Fruit fly (Drosophila melanogaster): Measurements from ENCODE around the gene CG33272.

Gene CG33272

DNA sequence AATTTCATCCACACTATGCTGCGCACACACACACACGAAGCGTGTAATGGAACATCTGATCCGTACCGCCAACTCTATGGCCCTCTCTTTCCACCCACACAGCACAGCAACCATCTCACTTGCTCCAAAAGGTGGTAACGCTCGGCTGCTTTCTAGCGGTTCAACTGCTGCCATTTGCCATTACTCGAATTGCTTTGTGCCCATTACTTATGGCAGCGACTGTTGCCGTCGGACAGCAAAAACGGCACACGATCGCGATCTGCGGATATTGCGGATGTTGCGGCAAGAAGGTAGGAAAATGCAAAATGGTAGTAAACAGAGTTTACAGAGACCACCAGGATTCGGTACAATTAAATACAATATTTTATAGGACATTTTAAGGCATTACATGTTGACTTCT lies 44.4 kb upstream of the CG33272 start (continued):
- TF ChIP-seq Bgb (GFP tag; IDR thresholded peaks at IDR 0.05; ENCODE audit: partially characterized antibody) = no peak
- no peak for TF ChIP-seq zen (tag; optimal IDR thresholded peaks at IDR 0.05)
- no peak for TF ChIP-seq CG31365 (tag; optimal IDR thresholded peaks at IDR 0.05)
- TF ChIP-seq CG2199 (GFP tag; IDR thresholded peaks at IDR 0.05) = 0 out of 3 replicates have a peak, but pooled peaks have one; percentile 25
- no peak for TF ChIP-seq CG18764 (GFP tag; optimal IDR thresholded peaks at IDR 0.05)
- no peak for TF ChIP-seq CHES-1-like (GFP tag; optimal IDR thresholded peaks at IDR 0.05)
- no peak for TF ChIP-seq Meics (GFP tag; optimal IDR thresholded peaks at IDR 0.05)
- TF ChIP-seq cg (GFP tag; optimal IDR thresholded peaks at IDR 0.05) = peak; percentile 66
- TF ChIP-seq D (optimal IDR thresholded peaks at IDR 0.05) = peak; percentile 54
- TF ChIP-seq D (GFP tag; optimal IDR thresholded peaks at IDR 0.05) = no peak
- TF ChIP-seq z (GFP tag; IDR thresholded peaks at IDR 0.05) = no peak
- TF ChIP-seq CG31388 (GFP tag; optimal IDR thresholded peaks at IDR 0.05) = no peak
- TF ChIP-seq CG6854 (GFP tag; optimal IDR thresholded peaks at IDR 0.05) = no peak
- TF ChIP-seq Dll (GFP tag; IDR thresholded peaks at IDR 0.05; ENCODE audit: partially characterized antibody) = 0 out of 4 replicates have a peak, but pooled peaks have one; percentile 35
- peak; percentile 39 for TF ChIP-seq CG1832 (GFP tag; optimal IDR thresholded peaks at IDR 0.05)
- no peak for TF ChIP-seq Trl (optimal IDR thresholded peaks at IDR 0.05)
- no peak for TF ChIP-seq Trl (GFP tag; optimal IDR thresholded peaks at IDR 0.05)
- no peak for TF ChIP-seq CG12391 (tag; optimal IDR thresholded peaks at IDR 0.05)
- TF ChIP-seq CG42726 (GFP tag; IDR thresholded peaks at IDR 0.05; ENCODE audit: partially characterized antibody) = no peak
- TF ChIP-seq HLH4C (GFP tag; IDR thresholded peaks at IDR 0.05; ENCODE audit: partially characterized antibody) = 0 out of 3 replicates have a peak, but pooled peaks have one; percentile 32
- TF ChIP-seq CG8388 (GFP tag; optimal IDR thresholded peaks at IDR 0.05) = peak; percentile 76
- TF ChIP-seq sens (GFP tag) = no peak
- no peak for TF ChIP-seq pum (GFP tag; optimal IDR thresholded peaks at IDR 0.05)

DNA sequence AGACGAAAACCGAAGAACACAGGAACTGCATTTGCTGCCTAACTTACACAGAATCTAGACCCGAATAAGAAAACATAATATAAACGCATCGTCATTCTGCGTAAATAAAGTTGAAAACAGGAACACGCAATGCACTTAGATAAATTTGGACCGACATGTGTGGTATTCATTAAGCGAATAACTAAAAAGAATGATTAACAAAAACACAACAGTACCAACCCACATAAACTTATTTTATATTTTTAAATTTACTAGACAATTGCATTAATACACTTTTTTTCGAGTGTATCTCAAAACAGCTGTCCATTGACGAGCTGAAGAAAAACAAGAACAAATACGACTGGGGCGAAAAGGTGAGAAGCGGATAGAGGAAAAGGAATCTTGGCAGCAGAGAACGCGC lies 43.9 kb upstream of the CG33272 start:
- TF ChIP-seq CG18764 (GFP tag; optimal IDR thresholded peaks at IDR 0.05) = peak; percentile 80
- TF ChIP-seq Hand (GFP tag; optimal IDR thresholded peaks at IDR 0.05) = no peak
- TF ChIP-seq CG2199 (GFP tag; IDR thresholded peaks at IDR 0.05) = no peak
- TF ChIP-seq rib (GFP tag; IDR thresholded peaks at IDR 0.05) = no peak
- peak; percentile 18 for TF ChIP-seq Nf-YC (tag; optimal IDR thresholded peaks at IDR 0.05)
- no peak for TF ChIP-seq gt (GFP tag; IDR thresholded peaks at IDR 0.05)
- TF ChIP-seq Dfd (GFP tag; optimal IDR thresholded peaks at IDR 0.05) = no peak
- no peak for TF ChIP-seq ham (GFP tag; IDR thresholded peaks at IDR 0.05)
- no peak for TF ChIP-seq CG34224 (GFP tag; IDR thresholded peaks at IDR 0.05; ENCODE audit: partially characterized antibody)
- no peak for TF ChIP-seq usp (GFP tag; optimal IDR thresholded peaks at IDR 0.05)
- no peak for TF ChIP-seq hth (optimal IDR thresholded peaks at IDR 0.05)
- peak; percentile 87 for TF ChIP-seq CG16815 (GFP tag; optimal IDR thresholded peaks at IDR 0.05)
- TF ChIP-seq Dll (GFP tag; IDR thresholded peaks at IDR 0.05; ENCODE audit: partially characterized antibody) = no peak
- TF ChIP-seq ase (GFP tag; IDR thresholded peaks at IDR 0.05) = peak; percentile 68; the same call in 1 of the 3 replicates
- peak; percentile 55 for TF ChIP-seq CG12744 (GFP tag; optimal IDR thresholded peaks at IDR 0.05)
- peak; percentile 85 for TF ChIP-seq CoRest (tag; optimal IDR thresholded peaks at IDR 0.05)
- peak; percentile 56; the same call in 1 of the 2 replicates for TF ChIP-seq Rx (GFP tag; IDR thresholded peaks at IDR 0.05)
- peak; percentile 32 for TF ChIP-seq Myb (GFP tag; optimal IDR thresholded peaks at IDR 0.05)
- TF ChIP-seq oc (tag; optimal IDR thresholded peaks at IDR 0.05) = peak; percentile 80
- TF ChIP-seq Spps (tag; optimal IDR thresholded peaks at IDR 0.05) = peak; percentile 90
- TF ChIP-seq mld (GFP tag; IDR thresholded peaks at IDR 0.05; ENCODE audit: partially characterized antibody) = no peak
- TF ChIP-seq ranshi (GFP tag; IDR thresholded peaks at IDR 0.05) = peak; percentile 79
- TF ChIP-seq Elba2 (GFP tag; optimal IDR thresholded peaks at IDR 0.05) = peak; percentile 59
- peak; percentile 90 for TF ChIP-seq az2 (GFP tag; optimal IDR thresholded peaks at IDR 0.05)
- TF ChIP-seq nau (GFP tag; optimal IDR thresholded peaks at IDR 0.05) = peak; percentile 60
- no peak for TF ChIP-seq sr (GFP tag; IDR thresholded peaks at IDR 0.05)
- peak; percentile 96 for TF ChIP-seq CG10979 (tag; optimal IDR thresholded peaks at IDR 0.05)
- peak; percentile 65 for TF ChIP-seq ttk (GFP tag; IDR thresholded peaks at IDR 0.05)
- TF ChIP-seq CG15011 (GFP tag; optimal IDR thresholded peaks at IDR 0.05) = peak; percentile 9
- peak; percentile 56 for TF ChIP-seq tx (GFP tag; optimal IDR thresholded peaks at IDR 0.05)
- peak; percentile 69; the same call in 1 of the 2 replicates for TF ChIP-seq danr (GFP tag; IDR thresholded peaks at IDR 0.05)
- TF ChIP-seq gro (GFP tag; optimal IDR thresholded peaks at IDR 0.05) = no peak
